Worm (Caenorhabditis elegans) whole organism, young adult: ENCODE results near the gene pcn-1.

ENCODE experiments used
- B0261.1 ChIP-seq: sonication (generic microtip); optimal IDR thresholded peaks from 2 replicates; lab custom pipeline; 2016; ENCODE audit warnings: mild to moderate bottlenecking, missing genetic modification characterization, moderate library complexity, missing compliant biosample characterization
- D2030.7 ChIP-seq: fragments of 200-800 bp; sonication (Bioruptor generic); IDR thresholded peaks from 2 replicates; pipeline ENCODE4 v1.3.6; 2022; ENCODE audit warnings: missing genetic modification reagents, missing genetic modification characterization, missing compliant biosample characterization
- F39B2.1 ChIP-seq: fragments of 200-800 bp; sonication (Bioruptor generic); IDR thresholded peaks from 2 replicates; pipeline ENCODE4 v1.3.6; 2022; ENCODE audit warnings: missing genetic modification reagents, missing genetic modification characterization, missing compliant biosample characterization
- T26A5.8 ChIP-seq: sonication (generic microtip); optimal IDR thresholded peaks from 2 replicates; lab custom pipeline; 2016; ENCODE audit warnings: missing genetic modification characterization, missing compliant biosample characterization
- ama-1 ChIP-seq, 3 experiments: fragments of 150-350 bp in 1 of 3; sonication (generic microtip) in 2 of 3; optimal IDR thresholded peaks; 2 replicates each; lab custom pipeline; 2014 to 2018; ENCODE audit warnings: missing biosample characterization in 2 of 3, missing genetic modification characterization in 2 of 3, missing genetic modification reagents in 2 of 3
- cebp-1 ChIP-seq, 2 experiments: fragments of 200-800 bp in 1 of 2; sonication (Bioruptor generic) in 1 of 2; sonication (generic microtip) in 1 of 2; IDR thresholded peaks in 1 of 2; optimal IDR thresholded peaks in 1 of 2; 2 replicates each; pipeline versions ENCODE4 v1.3.6 to Lab custom; 2017 to 2022; ENCODE audit warnings: missing compliant biosample characterization in 2 of 2, missing genetic modification characterization in 2 of 2, mild to moderate bottlenecking in 1 of 2, missing genetic modification reagents in 1 of 2, moderate library complexity in 1 of 2
- ceh-40 ChIP-seq: fragments of 200-800 bp; sonication (Bioruptor generic); IDR thresholded peaks from 2 replicates; pipeline ENCODE4 v1.3.6; 2022; ENCODE audit warnings: missing genetic modification characterization, missing compliant biosample characterization
- ceh-79 ChIP-seq: sonication (generic microtip); optimal IDR thresholded peaks from 2 replicates; lab custom pipeline; 2017; ENCODE audit warnings: mild to moderate bottlenecking, missing genetic modification characterization, missing compliant biosample characterization
- dpl-1 ChIP-seq: fragments of 150-350 bp; optimal IDR thresholded peaks from 2 replicates; lab custom pipeline; 2014; ENCODE audit warnings: missing biosample characterization, missing genetic modification reagents, missing genetic modification characterization
- him-1 ChIP-seq: sonication (generic microtip); optimal IDR thresholded peaks from 2 replicates; lab custom pipeline; 2016; ENCODE audit warnings: missing genotype, missing genetic modification reagents, missing genetic modification characterization, missing compliant biosample characterization
- nfya-2 ChIP-seq: fragments of 200-800 bp; sonication (Bioruptor generic); IDR thresholded peaks from 2 replicates; pipeline ENCODE4 v1.3.6; 2022; ENCODE audit warnings: missing genetic modification reagents, missing genetic modification characterization, missing compliant biosample characterization
- rcor-1 ChIP-seq: fragments of 200-800 bp; sonication (Bioruptor generic); IDR thresholded peaks from 2 replicates; pipeline ENCODE4 v1.3.6; 2022; ENCODE audit warnings: missing genetic modification reagents, missing genetic modification characterization, missing compliant biosample characterization
- snpc-4 ChIP-seq, 5 experiments: fragments of 150-350 bp in 1 of 5; sonication (generic microtip) in 4 of 5; optimal IDR thresholded peaks; 2 replicates each; lab custom pipeline; 2014 to 2018; ENCODE audit warnings: missing genetic modification characterization in 5 of 5, missing biosample characterization in 3 of 5, antibody characterized with exemption in 2 of 5, mild to moderate bottlenecking in 2 of 5, missing compliant biosample characterization in 2 of 5, missing genotype in 2 of 5, moderate library complexity in 2 of 5, missing genetic modification reagents in 1 of 5

DNA sequence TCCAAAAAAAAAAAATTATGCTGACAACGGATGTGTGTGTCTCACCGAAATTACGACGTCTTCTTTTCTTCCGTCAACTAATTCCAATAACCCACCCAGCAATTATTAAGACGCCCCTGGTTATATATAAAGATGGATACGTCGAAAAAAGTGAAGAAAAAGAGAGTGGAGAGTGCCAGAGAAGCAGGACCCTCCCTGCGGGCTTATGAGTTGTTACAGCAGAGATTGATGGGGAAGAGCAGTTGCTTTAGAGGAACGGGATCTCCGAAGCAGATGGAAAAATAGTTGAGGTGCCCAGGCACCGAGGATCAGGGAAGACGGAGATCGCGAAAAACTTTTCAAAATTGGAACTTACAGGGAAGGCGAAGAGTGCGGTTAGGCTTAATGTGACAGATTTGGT, 6.0 kb upstream of the pcn-1 start:
- TF ChIP-seq snpc-4 (GFP tag; optimal IDR thresholded peaks at IDR 0.05; lab: Kevin White, UChicago) (no peak), snpc-4 (tag; optimal IDR thresholded peaks at IDR 0.05; lab: Kevin White, UChicago) (no peak), rcor-1 (GFP tag; lab: Robert Waterston, UW) (no peak), cebp-1 (GFP tag; IDR thresholded peaks at IDR 0.05; lab: Robert Waterston, UW) (no peak), cebp-1 (tag; optimal IDR thresholded peaks at IDR 0.05; lab: Kevin White, UChicago) (no peak), ceh-79 (tag; lab: Kevin White, UChicago) (no peak), D2030.7 (GFP tag; lab: Robert Waterston, UW) (no peak), dpl-1 (GFP tag; lab: Kevin White, UChicago) (no peak), F39B2.1 (no peak), him-1 (tag; lab: Kevin White, UChicago) (no peak), ama-1 (optimal IDR thresholded peaks at IDR 0.05; lab: Kevin White, UChicago) (no peak), ama-1 (GFP tag; optimal IDR thresholded peaks at IDR 0.05; lab: Kevin White, UChicago) (no peak), ceh-40 (GFP tag; lab: Robert Waterston, UW) (no peak), nfya-2 (GFP tag; lab: Robert Waterston, UW) (no peak), B0261.1 (tag; lab: Kevin White, UChicago) (no peak), T26A5.8 (no peak)
